Worm (Caenorhabditis elegans) whole organism, L2 larva: ENCODE measurements around the gene clk-2.

Experiments
- ceh-82 ChIP-seq: fragments of 150-350 bp; optimal IDR thresholded peaks from 2 replicates; lab custom pipeline; 2014; ENCODE audit warnings: missing biosample characterization, missing genetic modification characterization
- crh-2 ChIP-seq: sonication (generic microtip); optimal IDR thresholded peaks from 2 replicates; lab custom pipeline; 2017; ENCODE audit warnings: missing biosample characterization, missing genetic modification characterization
- egl-27 ChIP-seq: sonication (generic microtip); optimal IDR thresholded peaks from 3 replicates; lab custom pipeline; 2017; ENCODE audit warnings: missing biosample characterization, missing genetic modification reagents, missing genetic modification characterization
- fos-1 ChIP-seq: fragments of 150-350 bp; optimal IDR thresholded peaks from 2 replicates; lab custom pipeline; 2014; ENCODE audit warnings: missing biosample characterization, missing genetic modification characterization
- mab-5 ChIP-seq: fragments of 150-350 bp; optimal IDR thresholded peaks from 2 replicates; lab custom pipeline; 2014; ENCODE audit warnings: missing biosample characterization, missing genetic modification characterization
- nhr-11 ChIP-seq: fragments of 150-350 bp; optimal IDR thresholded peaks from 2 replicates; lab custom pipeline; 2014; ENCODE audit warnings: missing biosample characterization, missing genetic modification characterization
- nhr-12 ChIP-seq: fragments of 150-350 bp; optimal IDR thresholded peaks from 2 replicates; lab custom pipeline; 2014; ENCODE audit warnings: missing biosample characterization, missing genetic modification characterization
- nhr-21 ChIP-seq: fragments of 150-350 bp; optimal IDR thresholded peaks from 2 replicates; lab custom pipeline; 2014; ENCODE audit warnings: missing biosample characterization, missing genetic modification characterization
- nhr-6 ChIP-seq: fragments of 150-350 bp; optimal IDR thresholded peaks from 2 replicates; lab custom pipeline; 2014; ENCODE audit warnings: missing biosample characterization, missing genetic modification characterization
- skn-1 ChIP-seq: sonication (generic microtip); optimal IDR thresholded peaks from 2 replicates; lab custom pipeline; 2017; ENCODE audit warnings: missing biosample characterization, missing genetic modification characterization
- snpc-4 ChIP-seq: fragments of 150-350 bp; optimal IDR thresholded peaks from 2 replicates; lab custom pipeline; 2014; ENCODE audit warnings: missing biosample characterization, missing genetic modification characterization
- unc-62 ChIP-seq: fragments of 150-350 bp; optimal IDR thresholded peaks from 2 replicates; lab custom pipeline; 2014; ENCODE audit warnings: missing biosample characterization, missing genetic modification reagents, missing genetic modification characterization
- ztf-11 ChIP-seq: sonication (generic microtip); optimal IDR thresholded peaks from 2 replicates; lab custom pipeline; 2017; ENCODE audit warnings: missing biosample characterization, missing genetic modification characterization

DNA sequence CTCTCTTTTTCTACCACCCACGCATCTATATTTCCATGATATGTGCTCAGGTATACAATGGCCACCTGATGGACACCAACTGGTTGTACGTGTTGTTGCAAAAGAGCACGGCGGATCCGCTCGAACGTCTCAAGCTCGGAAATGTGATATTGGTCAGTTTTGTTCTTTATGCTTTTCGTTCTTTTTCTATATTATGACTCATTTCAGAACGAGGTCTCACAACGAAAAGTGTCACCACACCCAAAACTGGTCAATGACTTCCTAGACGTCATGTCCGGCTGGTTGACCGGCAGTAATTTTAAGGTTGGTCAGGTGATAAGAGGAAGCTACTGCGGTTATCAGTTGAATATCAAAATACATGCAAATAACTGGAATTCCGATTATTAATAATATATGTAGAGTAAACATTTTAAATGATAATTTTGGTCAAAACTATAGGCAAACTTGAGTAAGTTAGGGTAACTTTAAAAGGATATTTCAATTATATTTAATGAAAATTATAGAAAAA lies 10.1 kb downstream of the clk-2 start, which contains the start of gene cls-1:
- TF ChIP-seq skn-1 (tag; lab: Kevin White, UChicago) = no peak
- TF ChIP-seq ceh-82 (tag; lab: Kevin White, UChicago) = no peak
- TF ChIP-seq snpc-4 = no peak
- TF ChIP-seq unc-62 (GFP tag; lab: Kevin White, UChicago) = no peak
- no peak for TF ChIP-seq ztf-11 (tag; lab: Kevin White, UChicago)
- no peak for TF ChIP-seq nhr-11
- no peak for TF ChIP-seq nhr-6 (tag; lab: Kevin White, UChicago)
- no peak for TF ChIP-seq egl-27
- peak; percentile 56 for TF ChIP-seq fos-1 (tag; lab: Kevin White, UChicago)
- TF ChIP-seq nhr-12 (tag; lab: Kevin White, UChicago) = no peak
- no peak for TF ChIP-seq mab-5 (tag; lab: Kevin White, UChicago)
- TF ChIP-seq nhr-21 = no peak
- TF ChIP-seq crh-2 (tag; lab: Kevin White, UChicago) = no peak
